Worm (Caenorhabditis elegans) whole organism, young adult: ENCODE data around the gene F27D9.7.

Experiments
- B0261.1 ChIP-seq: sonication (generic microtip); optimal IDR thresholded peaks from 2 replicates; lab custom pipeline; 2016; ENCODE audit warnings: mild to moderate bottlenecking, missing genetic modification characterization, moderate library complexity, missing compliant biosample characterization
- D2030.7 ChIP-seq: fragments of 200-800 bp; sonication (Bioruptor generic); IDR thresholded peaks from 2 replicates; pipeline ENCODE4 v1.3.6; 2022; ENCODE audit warnings: missing genetic modification reagents, missing genetic modification characterization, missing compliant biosample characterization
- F22D6.2 ChIP-seq: sonication (generic microtip); optimal IDR thresholded peaks from 2 replicates; lab custom pipeline; 2016; ENCODE audit warnings: mild to moderate bottlenecking, missing genetic modification characterization, missing compliant biosample characterization
- F37B4.10 ChIP-seq: fragments of 200-800 bp; sonication (Bioruptor generic); IDR thresholded peaks from 2 replicates; pipeline ENCODE4 v1.3.6; 2022; ENCODE audit warnings: missing genetic modification characterization, missing compliant biosample characterization
- F39B2.1 ChIP-seq: fragments of 200-800 bp; sonication (Bioruptor generic); IDR thresholded peaks from 2 replicates; pipeline ENCODE4 v1.3.6; 2022; ENCODE audit warnings: missing genetic modification reagents, missing genetic modification characterization, missing compliant biosample characterization
- F52B5.7 ChIP-seq: sonication (generic microtip); optimal IDR thresholded peaks from 2 replicates; lab custom pipeline; 2016; ENCODE audit warnings: mild to moderate bottlenecking, missing genetic modification characterization, missing compliant biosample characterization
- F57A8.1 ChIP-seq: fragments of 200-800 bp; sonication (Bioruptor generic); optimal IDR thresholded peaks from 2 replicates; lab custom pipeline; 2018; ENCODE audit warnings: mild to moderate bottlenecking, missing genetic modification characterization, moderate library complexity, missing compliant biosample characterization
- F57C9.4 ChIP-seq: sonication (generic microtip); optimal IDR thresholded peaks from 2 replicates; lab custom pipeline; 2017; ENCODE audit warnings: mild to moderate bottlenecking, missing genetic modification characterization, missing compliant biosample characterization
- K11D2.4 ChIP-seq: fragments of 200-800 bp; sonication (Bioruptor generic); IDR thresholded peaks from 2 replicates; pipeline ENCODE4 v1.3.6; 2022; ENCODE audit warnings: missing genetic modification reagents, missing genetic modification characterization, missing compliant biosample characterization
- K12H6.12 ChIP-seq: fragments of 200-800 bp; sonication (Bioruptor generic); optimal IDR thresholded peaks from 2 replicates; lab custom pipeline; 2018; ENCODE audit warnings: mild to moderate bottlenecking, missing genetic modification characterization, missing compliant biosample characterization
- Y79H2A.3 ChIP-seq: fragments of 200-800 bp; sonication (Bioruptor generic); conservative IDR thresholded peaks from 2 replicates; pipeline ENCODE4 v1.3.6; 2022; ENCODE audit warnings: missing genetic modification reagents, missing genetic modification characterization, missing compliant biosample characterization
- akir-1 ChIP-seq: fragments of 200-800 bp; sonication (Bioruptor generic); optimal IDR thresholded peaks from 2 replicates; lab custom pipeline; 2018; ENCODE audit warnings: mild to moderate bottlenecking, missing genetic modification characterization, moderate library complexity, missing compliant biosample characterization
- attf-3 ChIP-seq: fragments of 200-800 bp; sonication (Bioruptor generic); conservative IDR thresholded peaks from 2 replicates; pipeline ENCODE4 v1.3.6; 2022; ENCODE audit warnings: missing genetic modification reagents, missing genetic modification characterization, missing compliant biosample characterization
- bed-1 ChIP-seq: fragments of 200-800 bp; sonication (Bioruptor generic); IDR thresholded peaks from 2 replicates; pipeline ENCODE4 v1.3.6; 2022; ENCODE audit warnings: missing genetic modification reagents, missing genetic modification characterization, missing compliant biosample characterization
- cebp-1 ChIP-seq, 2 experiments: fragments of 200-800 bp in 1 of 2; sonication (Bioruptor generic) in 1 of 2; sonication (generic microtip) in 1 of 2; IDR thresholded peaks in 1 of 2; optimal IDR thresholded peaks in 1 of 2; 2 replicates each; pipeline versions ENCODE4 v1.3.6 to Lab custom; 2017 to 2022; ENCODE audit warnings: missing compliant biosample characterization in 2 of 2, missing genetic modification characterization in 2 of 2, mild to moderate bottlenecking in 1 of 2, missing genetic modification reagents in 1 of 2, moderate library complexity in 1 of 2
- ceh-27 ChIP-seq: fragments of 200-800 bp; sonication (Bioruptor generic); optimal IDR thresholded peaks from 2 replicates; lab custom pipeline; 2018; ENCODE audit warnings: mild to moderate bottlenecking, missing genetic modification characterization, moderate library complexity, missing compliant biosample characterization
- ceh-58 ChIP-seq: fragments of 200-800 bp; sonication (Bioruptor generic); IDR thresholded peaks from 2 replicates; pipeline ENCODE4 v1.3.6; 2022; ENCODE audit warnings: missing genetic modification characterization, missing compliant biosample characterization
- dox-1 ChIP-seq: fragments of 200-800 bp; sonication (Bioruptor generic); IDR thresholded peaks from 2 replicates; pipeline ENCODE4 v1.3.6; 2022; ENCODE audit warnings: missing genetic modification reagents, missing genetic modification characterization, missing compliant biosample characterization
- egrh-3 ChIP-seq: fragments of 200-800 bp; sonication (Bioruptor generic); IDR thresholded peaks from 2 replicates; pipeline ENCODE4 v1.3.6; 2022; ENCODE audit warnings: missing genetic modification reagents, missing genetic modification characterization, missing compliant biosample characterization
- him-1 ChIP-seq: sonication (generic microtip); optimal IDR thresholded peaks from 2 replicates; lab custom pipeline; 2016; ENCODE audit warnings: missing genotype, missing genetic modification reagents, missing genetic modification characterization, missing compliant biosample characterization
- hlh-26 ChIP-seq: fragments of 200-800 bp; sonication (Bioruptor generic); conservative IDR thresholded peaks from 2 replicates; pipeline ENCODE4 v1.3.6; 2022; ENCODE audit warnings: missing genetic modification reagents, missing genetic modification characterization, missing compliant biosample characterization
- hmg-1.2 ChIP-seq: fragments of 200-800 bp; sonication (Bioruptor generic); IDR thresholded peaks from 2 replicates; pipeline ENCODE4 v1.3.6; 2022; ENCODE audit warnings: missing genetic modification reagents, missing genetic modification characterization, missing compliant biosample characterization
- hrde-1 ChIP-seq: sonication (generic microtip); optimal IDR thresholded peaks from 2 replicates; lab custom pipeline; 2016; ENCODE audit warnings: missing genetic modification characterization, mild to moderate bottlenecking, missing compliant biosample characterization, moderate library complexity, missing genotype, missing genetic modification reagents, borderline replicate concordance
- lin-26 ChIP-seq: fragments of 200-800 bp; sonication (Bioruptor generic); IDR thresholded peaks from 2 replicates; pipeline ENCODE4 v1.3.6; 2022; ENCODE audit warnings: missing genetic modification reagents, missing genetic modification characterization, missing compliant biosample characterization
- lin-54 ChIP-seq: fragments of 200-800 bp; sonication (Bioruptor generic); optimal IDR thresholded peaks from 2 replicates; lab custom pipeline; 2018; ENCODE audit warnings: mild to moderate bottlenecking, missing genetic modification characterization, missing compliant biosample characterization
- mes-4 ChIP-seq: sonication (generic microtip); optimal IDR thresholded peaks from 2 replicates; lab custom pipeline; 2016; ENCODE audit warnings: missing genotype, missing genetic modification characterization, missing compliant biosample characterization
- pbrm-1 ChIP-seq: fragments of 200-800 bp; sonication (Bioruptor generic); IDR thresholded peaks from 2 replicates; pipeline ENCODE4 v1.3.6; 2022; ENCODE audit warnings: missing genetic modification reagents, missing genetic modification characterization, missing compliant biosample characterization
- rcor-1 ChIP-seq: fragments of 200-800 bp; sonication (Bioruptor generic); IDR thresholded peaks from 2 replicates; pipeline ENCODE4 v1.3.6; 2022; ENCODE audit warnings: missing genetic modification reagents, missing genetic modification characterization, missing compliant biosample characterization
- rec-8 ChIP-seq, 2 experiments: sonication (generic microtip); optimal IDR thresholded peaks; 2 replicates each; lab custom pipeline; 2016; ENCODE audit warnings: mild to moderate bottlenecking in 2 of 2, missing genetic modification characterization in 2 of 2, missing genetic modification reagents in 2 of 2, missing genotype in 2 of 2, missing biosample characterization in 1 of 2, missing compliant biosample characterization in 1 of 2, moderate library complexity in 1 of 2
- repo-1 ChIP-seq: sonication (generic microtip); optimal IDR thresholded peaks from 2 replicates; lab custom pipeline; 2017; ENCODE audit warnings: mild to moderate bottlenecking, missing genetic modification characterization, missing compliant biosample characterization
- sea-2 ChIP-seq: fragments of 200-800 bp; sonication (Bioruptor generic); IDR thresholded peaks from 2 replicates; pipeline ENCODE4 v1.3.6; 2022; ENCODE audit warnings: missing genetic modification characterization, missing compliant biosample characterization
- unc-62 ChIP-seq: fragments of 150-350 bp; optimal IDR thresholded peaks from 2 replicates; lab custom pipeline; 2014; ENCODE audit warnings: missing biosample characterization, missing genetic modification reagents, missing genetic modification characterization
- xnd-1 ChIP-seq: sonication (generic microtip); optimal IDR thresholded peaks from 2 replicates; lab custom pipeline; 2016; ENCODE audit warnings: missing genotype, missing genetic modification reagents, missing genetic modification characterization, missing compliant biosample characterization
- zfh-2 ChIP-seq: fragments of 200-800 bp; sonication (Bioruptor generic); conservative IDR thresholded peaks from 2 replicates; pipeline ENCODE4 v1.3.6; 2022; ENCODE audit warnings: missing genetic modification reagents, missing genetic modification characterization, missing compliant biosample characterization
- zim-3 ChIP-seq: sonication (generic microtip); optimal IDR thresholded peaks from 2 replicates; lab custom pipeline; 2017; ENCODE audit warnings: mild to moderate bottlenecking, missing genetic modification characterization, moderate library complexity, missing compliant biosample characterization
- ztf-22 ChIP-seq: fragments of 200-800 bp; sonication (Bioruptor generic); optimal IDR thresholded peaks from 2 replicates; lab custom pipeline; 2018; ENCODE audit warnings: mild to moderate bottlenecking, missing genetic modification characterization, moderate library complexity, missing compliant biosample characterization
- ztf-28 ChIP-seq: fragments of 200-800 bp; sonication (Bioruptor generic); IDR thresholded peaks from 2 replicates; pipeline ENCODE4 v1.3.6; 2022; ENCODE audit warnings: missing genetic modification reagents, missing genetic modification characterization, missing compliant biosample characterization
- ztf-3 ChIP-seq: fragments of 200-800 bp; sonication (Bioruptor generic); optimal IDR thresholded peaks from 2 replicates; lab custom pipeline; 2018; ENCODE audit warnings: mild to moderate bottlenecking, missing genetic modification characterization, missing compliant biosample characterization
- ztf-6 ChIP-seq: fragments of 200-800 bp; sonication (Bioruptor generic); IDR thresholded peaks from 2 replicates; pipeline ENCODE4 v1.3.6; 2022; ENCODE audit warnings: missing genetic modification reagents, missing genetic modification characterization, missing compliant biosample characterization

F27D9.7 gene

DNA sequence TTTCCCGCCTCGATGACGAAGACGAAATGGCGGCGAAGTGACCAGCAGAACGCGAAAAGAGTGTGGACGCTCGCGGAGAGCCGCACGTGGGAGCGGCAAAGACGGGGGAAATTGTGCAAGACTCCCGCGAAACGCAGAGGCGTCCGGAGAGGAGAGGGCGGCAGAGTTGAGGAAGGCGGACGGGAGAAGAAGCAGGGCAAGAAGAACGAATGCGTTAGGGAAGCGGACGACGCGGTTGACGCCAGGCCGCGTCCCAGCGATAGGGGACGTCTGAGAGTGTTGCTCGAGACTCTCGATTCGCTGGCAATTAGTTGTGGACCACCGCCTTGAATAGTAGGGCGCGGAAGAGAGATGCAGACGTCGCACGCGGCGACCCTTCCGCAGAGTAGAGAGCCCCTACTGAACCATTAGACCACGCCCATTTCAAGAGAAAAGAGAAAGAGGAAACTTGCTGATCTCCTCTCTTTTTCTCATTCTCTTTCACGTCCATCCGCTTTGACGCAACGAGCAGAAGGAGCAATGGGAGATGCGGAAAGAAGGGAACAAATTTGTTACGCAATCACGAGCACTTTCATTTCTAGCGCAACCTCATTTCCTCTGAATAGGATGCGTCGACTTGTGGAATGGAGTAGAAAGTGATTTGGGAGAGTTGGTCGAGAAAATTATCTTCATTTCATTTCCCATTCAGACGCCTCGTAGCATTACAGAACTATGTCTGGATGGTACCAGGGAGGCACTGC is 19.2 kb downstream of the F27D9.7 start:
- TF ChIP-seq zfh-2 (peak; percentile 94), F57C9.4 (no peak), K12H6.12 (tag; lab: Kevin White, UChicago) (peak; percentile 11), egrh-3 (GFP tag; lab: Robert Waterston, UW) (peak; percentile 83), dox-1 (GFP tag; lab: Robert Waterston, UW) (peak; percentile 43; the same call in 1 of the 2 replicates), K11D2.4 (0 out of 2 replicates have a peak, but pooled peaks have one; percentile 25), unc-62 (GFP tag; lab: Kevin White, UChicago) (no peak), lin-26 (GFP tag; lab: Robert Waterston, UW) (peak; percentile 34; the same call in 1 of the 2 replicates), cebp-1 (GFP tag; IDR thresholded peaks at IDR 0.05; lab: Robert Waterston, UW) (no peak), cebp-1 (tag; optimal IDR thresholded peaks at IDR 0.05; lab: Kevin White, UChicago) (no peak)

DNA sequence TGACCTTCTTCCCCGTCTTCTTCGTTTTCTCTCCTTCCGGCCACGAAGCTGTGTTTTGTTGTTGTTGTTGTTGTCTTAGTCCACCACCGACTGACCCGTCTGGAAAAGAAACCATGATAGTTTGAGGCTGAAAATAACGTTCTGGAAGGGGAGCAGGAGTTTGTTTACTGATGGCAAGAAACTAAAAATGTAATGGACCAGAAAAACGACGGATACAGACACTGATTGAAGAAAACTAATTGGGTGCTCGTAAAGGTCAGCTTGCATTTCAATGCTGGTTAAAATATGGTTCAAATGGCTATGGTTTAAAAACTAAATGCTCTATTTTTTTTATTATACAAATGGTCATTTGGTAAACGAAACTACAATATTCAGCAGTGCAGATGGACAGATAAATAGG is 25.2 kb downstream of the F27D9.7 start, which contains the start of gene F26A10.2:
TSS of gene F26A10.2 (minus strand) at position 101 of the 400 bp plus-strand sequence.
- TF ChIP-seq pbrm-1 (GFP tag; lab: Robert Waterston, UW) (no peak), D2030.7 (GFP tag; lab: Robert Waterston, UW) (no peak), F52B5.7 (no peak), ztf-22 (GFP tag; lab: Kevin White, UChicago) (no peak), F22D6.2 (no peak), rec-8 (tag; optimal IDR thresholded peaks at IDR 0.05; lab: Kevin White, UChicago) (no peak), B0261.1 (tag; lab: Kevin White, UChicago) (no peak), hmg-1.2 (GFP tag; lab: Robert Waterston, UW) (no peak), ceh-58 (GFP tag; lab: Robert Waterston, UW) (no peak), zim-3 (tag; lab: Kevin White, UChicago) (no peak), ztf-28 (no peak), sea-2 (GFP tag; lab: Robert Waterston, UW) (no peak), F57A8.1 (no peak), akir-1 (GFP tag; lab: Kevin White, UChicago) (no peak)

DNA sequence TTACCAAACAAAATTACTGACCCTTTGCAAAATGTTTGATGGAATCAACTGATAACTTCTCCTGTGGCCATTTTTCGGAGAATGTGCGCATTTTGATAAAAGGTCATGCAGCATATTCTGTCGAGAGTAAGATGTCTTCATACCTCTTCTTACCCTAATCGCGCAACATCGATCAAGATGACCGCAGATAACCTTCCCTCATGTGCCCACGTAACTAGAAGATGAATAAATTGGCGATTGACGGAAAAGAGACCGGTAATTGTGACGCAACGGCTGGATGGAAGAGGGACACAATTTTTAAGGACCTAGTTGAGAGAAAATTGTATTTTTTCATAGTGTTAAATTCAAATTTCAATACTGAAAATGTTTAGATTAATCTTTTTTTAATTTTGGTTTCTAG is 29.7 kb downstream of the F27D9.7 start:
- TF ChIP-seq ztf-3 (GFP tag; lab: Kevin White, UChicago) (no peak), ceh-27 (GFP tag; lab: Kevin White, UChicago) (no peak), rcor-1 (no peak), bed-1 (GFP tag; lab: Robert Waterston, UW) (no peak), K11D2.4 (no peak), ztf-6 (GFP tag; lab: Robert Waterston, UW) (no peak), F39B2.1 (GFP tag; lab: Robert Waterston, UW) (no peak), lin-26 (GFP tag; lab: Robert Waterston, UW) (no peak), ceh-58 (GFP tag; lab: Robert Waterston, UW) (no peak), sea-2 (GFP tag; lab: Robert Waterston, UW) (no peak), him-1 (no peak), mes-4 (tag; lab: Kevin White, UChicago) (no peak)

DNA sequence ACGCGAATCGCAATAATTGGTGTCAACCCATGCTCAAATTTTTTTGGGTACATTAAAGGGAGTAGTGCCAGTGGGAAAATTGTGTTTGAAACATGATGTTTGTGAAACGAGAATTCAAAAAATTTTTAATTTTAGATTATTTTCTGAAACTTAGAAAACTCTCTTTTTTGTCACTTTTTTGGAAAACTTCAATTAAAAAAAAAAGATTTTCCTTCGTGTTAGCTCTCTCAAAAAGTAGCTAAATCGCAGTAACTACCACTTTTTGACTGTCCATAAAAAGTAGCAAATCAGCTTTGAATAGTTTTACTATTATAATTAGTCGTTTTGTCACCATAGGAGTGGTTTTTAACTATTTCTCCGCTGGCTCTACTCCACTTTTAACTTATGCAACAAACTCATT is 30.2 kb downstream of the F27D9.7 start:
- no peak for TF ChIP-seq hlh-26 (GFP tag; lab: Robert Waterston, UW)
- TF ChIP-seq him-1, result no peak
- no peak for TF ChIP-seq cebp-1 (GFP tag; IDR thresholded peaks at IDR 0.05; lab: Robert Waterston, UW)
- TF ChIP-seq cebp-1 (tag; optimal IDR thresholded peaks at IDR 0.05; lab: Kevin White, UChicago), result no peak
- TF ChIP-seq xnd-1, result no peak
- no peak for TF ChIP-seq zim-3 (tag; lab: Kevin White, UChicago)
- no peak for TF ChIP-seq F52B5.7
- TF ChIP-seq F37B4.10 (GFP tag; lab: Robert Waterston, UW), result no peak
- no peak for TF ChIP-seq attf-3 (GFP tag; lab: Robert Waterston, UW)
- TF ChIP-seq F39B2.1 (GFP tag; lab: Robert Waterston, UW), result no peak
- no peak for TF ChIP-seq ztf-28
- no peak for TF ChIP-seq Y79H2A.3 (GFP tag; lab: Robert Waterston, UW)
- TF ChIP-seq lin-54 (GFP tag; lab: Kevin White, UChicago), result no peak
- TF ChIP-seq repo-1 (tag; lab: Kevin White, UChicago), result no peak
- TF ChIP-seq hrde-1 (tag; lab: Kevin White, UChicago), result no peak
- TF ChIP-seq ceh-27 (GFP tag; lab: Kevin White, UChicago), result no peak
- TF ChIP-seq, all 124 proteins: peak for 0
